Fruit fly (Drosophila melanogaster) whole organism, adult: ENCODE results near the gene Lip1.

Source experiments
- CG11617 ChIP-seq: fragments of 200-800 bp; sonication (Bioruptor generic); optimal IDR thresholded peaks from 2 replicates; lab custom pipeline; 2017; ENCODE audit warnings: mild to moderate bottlenecking, missing biosample characterization, missing genetic modification reagents, missing genetic modification characterization
- CG14711 ChIP-seq: fragments of 200-800 bp; sonication (Bioruptor generic); optimal IDR thresholded peaks from 2 replicates; lab custom pipeline; 2018; ENCODE audit warnings: missing biosample characterization, mild to moderate bottlenecking, missing genetic modification characterization, moderate library complexity
- CG7045 ChIP-seq: fragments of 200-800 bp; sonication (Bioruptor generic); optimal IDR thresholded peaks from 2 replicates; lab custom pipeline; 2017; ENCODE audit warnings: missing biosample characterization, mild to moderate bottlenecking, missing genetic modification characterization
- CG7101 ChIP-seq: fragments of 200-800 bp; sonication (Bioruptor generic); optimal IDR thresholded peaks from 2 replicates; lab custom pipeline; 2018; ENCODE audit warnings: missing biosample characterization, mild to moderate bottlenecking, missing genetic modification characterization, moderate library complexity
- Clk ChIP-seq: fragments of 200-800 bp; sonication (Bioruptor generic); optimal IDR thresholded peaks from 2 replicates; lab custom pipeline; 2017; ENCODE audit warnings: missing biosample characterization, missing genetic modification characterization
- Crg-1 ChIP-seq: fragments of 200-800 bp; sonication (Bioruptor generic); optimal IDR thresholded peaks from 2 replicates; lab custom pipeline; 2016; ENCODE audit warnings: missing biosample characterization, missing genetic modification characterization
- bab1 ChIP-seq: fragments of 200-800 bp; sonication (Bioruptor generic); optimal IDR thresholded peaks from 3 replicates; lab custom pipeline; 2019; ENCODE audit warnings: missing biosample characterization, mild to moderate bottlenecking, missing genetic modification characterization, moderate library complexity
- cnc ChIP-seq, 2 experiments: fragments of >200 bp; optimal IDR thresholded peaks; 2 replicates each; lab custom pipeline; 2017
- kay ChIP-seq: fragments of 200-800 bp; sonication (Bioruptor generic); peaks from one replicate; lab custom pipeline; 2016; ENCODE audit warnings: missing biosample characterization, missing genetic modification characterization, borderline replicate concordance
- ovo ChIP-seq: fragments of 200-800 bp; sonication (Bioruptor generic); optimal IDR thresholded peaks from 2 replicates; lab custom pipeline; 2016; ENCODE audit warnings: missing biosample characterization, missing genetic modification characterization
- tj ChIP-seq: fragments of 200-800 bp; sonication (Bioruptor generic); optimal IDR thresholded peaks from 3 replicates; lab custom pipeline; 2017; ENCODE audit warnings: missing biosample characterization, mild to moderate bottlenecking, missing genetic modification characterization, moderate library complexity
- toe ChIP-seq: fragments of 200-800 bp; sonication (Bioruptor generic); optimal IDR thresholded peaks from 2 replicates; lab custom pipeline; 2016; ENCODE audit warnings: missing biosample characterization, missing genetic modification characterization

DNA sequence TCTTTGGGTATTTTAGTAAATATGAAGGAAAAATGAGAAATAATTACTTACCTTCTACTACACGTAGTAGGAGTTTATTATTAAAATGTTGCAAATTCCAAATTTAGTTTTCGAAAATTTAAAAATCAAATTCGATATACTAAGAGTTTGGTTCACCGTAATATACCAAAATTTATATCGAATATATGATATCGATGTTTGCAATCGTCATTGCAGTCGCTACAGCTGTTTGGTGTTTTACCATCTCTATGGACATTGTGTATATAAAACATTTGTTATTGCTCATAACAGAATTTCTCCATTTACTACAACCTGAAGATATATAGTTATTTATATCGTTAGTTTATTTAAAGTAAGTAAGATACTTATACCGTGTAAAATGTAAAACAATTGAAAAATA, 27.4 kb upstream of the Lip1 start, which contains the start of gene CG6443:
- TF ChIP-seq CG7101 (tag; lab: Kevin White, UChicago): no peak
- no peak for TF ChIP-seq CG14711 (tag; lab: Kevin White, UChicago)
- TF ChIP-seq CG11617 (GFP tag; lab: Kevin White, UChicago): no peak
- TF ChIP-seq kay: no peak
- no peak for TF ChIP-seq tj (GFP tag; lab: Kevin White, UChicago)
- no peak for TF ChIP-seq toe (GFP tag; lab: Kevin White, UChicago)
- TF ChIP-seq CG7045 (GFP tag; lab: Kevin White, UChicago): no peak
- TF ChIP-seq Crg-1 (GFP tag; lab: Kevin White, UChicago): no peak
- peak; percentile 22 for TF ChIP-seq bab1 (GFP tag; lab: Kevin White, UChicago)
- no peak for TF ChIP-seq Clk (GFP tag; lab: Kevin White, UChicago)
- TF ChIP-seq ovo (GFP tag; lab: Kevin White, UChicago): no peak
- no peak for TF ChIP-seq cnc (optimal IDR thresholded peaks at IDR 0.05; lab: Kevin White, UChicago)
